Worm (Caenorhabditis elegans): Measurements from ENCODE around the gene F53F8.5.

The F53F8.5 gene

DNA sequence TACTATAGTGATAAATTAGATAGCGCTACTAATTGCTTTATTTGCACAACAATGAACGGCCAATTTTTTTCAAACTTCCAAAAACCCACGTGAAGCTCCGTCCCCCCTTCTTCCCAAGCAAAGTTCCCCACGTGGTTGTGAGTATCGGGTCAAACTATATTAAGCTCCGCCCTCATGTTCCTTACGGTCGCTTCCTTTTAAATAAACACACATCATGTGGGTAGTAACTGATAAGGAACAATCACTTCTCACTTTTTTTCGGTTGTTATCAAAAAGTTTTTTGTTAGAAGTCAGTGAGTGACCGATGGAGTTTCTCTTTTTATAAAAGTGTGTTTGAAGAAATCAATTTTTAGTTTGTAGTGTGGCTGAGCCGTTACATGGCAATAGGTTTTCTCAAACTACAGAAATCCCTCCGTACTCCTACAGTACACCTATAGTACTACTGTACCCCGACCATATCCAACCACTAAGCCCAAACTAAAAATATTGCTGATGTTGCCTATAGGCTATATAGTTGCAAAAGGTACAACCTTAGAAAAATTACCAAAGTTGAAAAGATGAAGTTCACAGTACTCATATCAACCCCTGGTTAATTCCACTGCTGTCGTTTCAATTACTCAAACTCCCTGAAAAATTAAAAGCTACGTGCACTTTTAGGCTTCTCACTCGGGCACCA is 8.6 kb upstream of the F53F8.5 start (continued):
- TF ChIP-seq unc-62 (GFP tag; optimal IDR thresholded peaks at IDR 0.05 in 1 of 2) (peak in 1 of 2 experiments; percentile 96), unc-62 (tag; optimal IDR thresholded peaks at IDR 0.05) (no peak), daf-8 (GFP tag; IDR thresholded peaks at IDR 0.05) (no peak), lin-13 (GFP tag; optimal IDR thresholded peaks at IDR 0.05) (no peak), nhr-10 (tag; optimal IDR thresholded peaks at IDR 0.05) (peak; percentile 78), F37D6.2 (tag; optimal IDR thresholded peaks at IDR 0.05) (no peak), php-3 (GFP tag; IDR thresholded peaks at IDR 0.05) (peak; percentile 65), lin-29 (GFP tag; IDR thresholded peaks at IDR 0.05) (no peak), attf-4 (tag; optimal IDR thresholded peaks at IDR 0.05) (no peak), ceh-44 (GFP tag; IDR thresholded peaks at IDR 0.05) (no peak), nhr-42 (GFP tag; IDR thresholded peaks at IDR 0.05) (no peak), ces-1 (GFP tag; optimal IDR thresholded peaks at IDR 0.05) (no peak), daf-12 (tag; optimal IDR thresholded peaks at IDR 0.05) (no peak), ZK337.2 (GFP tag; IDR thresholded peaks at IDR 0.05) (no peak), F44E2.7 (GFP tag; IDR thresholded peaks at IDR 0.05) (no peak), dmd-8 (GFP tag; IDR thresholded peaks at IDR 0.05) (no peak), ceh-20 (GFP tag; IDR thresholded peaks at IDR 0.05) (peak; percentile 71; the same call in 1 of the 2 replicates), zag-1 (tag; optimal IDR thresholded peaks at IDR 0.05) (no peak), ama-1 (optimal IDR thresholded peaks at IDR 0.05) (no peak), nhr-102 (tag; optimal IDR thresholded peaks at IDR 0.05) (peak; percentile 59), pha-4 (GFP tag; IDR thresholded peaks at IDR 0.05) (0 out of 2 replicates have a peak, but pooled peaks have one; percentile 40), pha-4 (tag; optimal IDR thresholded peaks at IDR 0.05) (no peak), aha-1 (tag) (peak; percentile 99), rbr-2 (tag; optimal IDR thresholded peaks at IDR 0.05) (no peak)

ce11 chrV:20711733-20712132 is 7.9 kb upstream of the F53F8.5 start:
- no peak for TF ChIP-seq R02D3.7 (tag; optimal IDR thresholded peaks at IDR 0.05)
- peak; percentile 39 for TF ChIP-seq nhr-11 (tag; optimal IDR thresholded peaks at IDR 0.05)
- TF ChIP-seq duxl-1 (tag; optimal IDR thresholded peaks at IDR 0.05; ENCODE audit: poor library complexity), result no peak
- TF ChIP-seq mdl-1 (tag; optimal IDR thresholded peaks at IDR 0.05), result no peak
- no peak for TF ChIP-seq nhr-111 (GFP tag; optimal IDR thresholded peaks at IDR 0.05)
- no peak for TF ChIP-seq Y5F2A.4 (GFP tag; optimal IDR thresholded peaks at IDR 0.05)
- TF ChIP-seq ces-1 (GFP tag; optimal IDR thresholded peaks at IDR 0.05), result no peak
- no peak for TF ChIP-seq tag-97 (GFP tag; IDR thresholded peaks at IDR 0.05)
- TF ChIP-seq rbr-2 (tag; optimal IDR thresholded peaks at IDR 0.05), result no peak
- no peak for TF ChIP-seq madf-5 (GFP tag; IDR thresholded peaks at IDR 0.05)
- peak; percentile 32 for TF ChIP-seq hlh-11 (tag; optimal IDR thresholded peaks at IDR 0.05)
- TF ChIP-seq php-3 (GFP tag; IDR thresholded peaks at IDR 0.05), result no peak
- no peak for TF ChIP-seq sdz-12 (GFP tag; optimal IDR thresholded peaks at IDR 0.05)
- TF ChIP-seq unc-130 (GFP tag; optimal IDR thresholded peaks at IDR 0.05), result no peak
- no peak for TF ChIP-seq Y75B8A.6 (GFP tag; IDR thresholded peaks at IDR 0.05)
- TF ChIP-seq ceh-32 (tag; optimal IDR thresholded peaks at IDR 0.05; ENCODE audit: poor library complexity), result no peak
- TF ChIP-seq T26A8.4 (GFP tag; IDR thresholded peaks at IDR 0.05), result no peak
- TF ChIP-seq ceh-28 (tag; optimal IDR thresholded peaks at IDR 0.05), result no peak
- no peak for TF ChIP-seq ztf-11 (tag; optimal IDR thresholded peaks at IDR 0.05)
- TF ChIP-seq zfp-3 (GFP tag; conservative IDR thresholded peaks at IDR 0.05), result no peak
- TF ChIP-seq dve-1 (tag; optimal IDR thresholded peaks at IDR 0.05; ENCODE audit: insufficient read depth), result no peak
- TF ChIP-seq daf-8 (GFP tag; IDR thresholded peaks at IDR 0.05), result no peak
- no peak for TF ChIP-seq D1046.2 (GFP tag; IDR thresholded peaks at IDR 0.05)
- TF ChIP-seq ZK337.2 (GFP tag; IDR thresholded peaks at IDR 0.05), result no peak
- no peak for TF ChIP-seq pha-4 (GFP tag; IDR thresholded peaks at IDR 0.05)
- TF ChIP-seq pha-4 (tag; optimal IDR thresholded peaks at IDR 0.05), result no peak
- TF ChIP-seq aly-2 (tag; optimal IDR thresholded peaks at IDR 0.05), result no peak
- no peak for TF ChIP-seq dmd-9 (GFP tag; IDR thresholded peaks at IDR 0.05)
- TF ChIP-seq zip-11 (GFP tag; IDR thresholded peaks at IDR 0.05), result no peak
- no peak for TF ChIP-seq spr-3 (GFP tag; optimal IDR thresholded peaks at IDR 0.05)
- TF ChIP-seq ceh-20 (GFP tag; IDR thresholded peaks at IDR 0.05), result peak; percentile 41; the same call in 1 of the 2 replicates
- no peak for TF ChIP-seq F26F4.8 (GFP tag; conservative IDR thresholded peaks at IDR 0.05)
- TF ChIP-seq lin-15B (tag; optimal IDR thresholded peaks at IDR 0.05), result no peak
- TF ChIP-seq fos-1 (tag; optimal IDR thresholded peaks at IDR 0.05), result no peak
- TF ChIP-seq daf-12 (tag; optimal IDR thresholded peaks at IDR 0.05), result no peak

Measured in whole organism, L4 larva.